Worm (Caenorhabditis elegans): ENCODE results near the gene srx-38.

DNA sequence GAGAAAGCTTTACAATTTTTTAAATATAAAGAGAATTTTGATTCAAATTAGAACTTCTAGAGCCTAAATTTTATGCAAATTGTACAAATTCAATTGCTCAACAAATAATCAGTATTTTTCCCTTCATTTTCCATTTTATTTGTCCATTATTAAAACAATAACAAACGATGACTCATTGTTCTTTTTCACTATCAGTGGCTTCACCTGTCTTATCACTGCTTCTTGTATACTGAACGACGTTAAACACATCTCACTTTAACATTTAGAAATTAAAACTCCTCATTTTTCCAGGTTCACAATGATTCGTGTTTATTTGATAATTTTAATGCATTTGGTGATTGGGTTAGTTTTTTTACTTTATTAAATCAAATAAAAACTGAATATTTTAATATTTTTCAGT is 35.7 kb downstream of the srx-38 start, which contains the start of gene sid-1:
- TF ChIP-seq hlh-6 (tag; optimal IDR thresholded peaks at IDR 0.05) (no peak), lin-11 (tag; optimal IDR thresholded peaks at IDR 0.05) (no peak), sox-2 (GFP tag; IDR thresholded peaks at IDR 0.05) (no peak), elt-2 (tag; optimal IDR thresholded peaks at IDR 0.05) (no peak), ama-1 (optimal IDR thresholded peaks at IDR 0.05) (no peak), ceh-45 (GFP tag; IDR thresholded peaks at IDR 0.05) (no peak), syd-9 (tag; optimal IDR thresholded peaks at IDR 0.05) (no peak)
